Worm (Caenorhabditis elegans): Measurements from ENCODE around the gene F01G4.6.

Gene F01G4.6

ce11 chrIV:11103501-11103900, 45.8 kb downstream of the F01G4.6 start:
- no peak for TF ChIP-seq nhr-237 (tag; optimal IDR thresholded peaks at IDR 0.05)
- TF ChIP-seq unc-120 (tag; optimal IDR thresholded peaks at IDR 0.05; ENCODE audit: poor library complexity, severe bottlenecking) = no peak
- no peak for TF ChIP-seq elt-1 (tag; optimal IDR thresholded peaks at IDR 0.05; ENCODE audit: borderline replicate concordance, insufficient read depth)
- no peak for TF ChIP-seq nhr-28 (tag; optimal IDR thresholded peaks at IDR 0.05)
- no peak for TF ChIP-seq mep-1 (tag; optimal IDR thresholded peaks at IDR 0.05)
- TF ChIP-seq lsy-2 (tag; optimal IDR thresholded peaks at IDR 0.05) = no peak
- TF ChIP-seq ceh-43 (GFP tag; optimal IDR thresholded peaks at IDR 0.05) = no peak
- no peak for TF ChIP-seq nhr-12 (tag; optimal IDR thresholded peaks at IDR 0.05)
- no peak for TF ChIP-seq unc-39 (tag; optimal IDR thresholded peaks at IDR 0.05)
- TF ChIP-seq lin-32 (GFP tag; optimal IDR thresholded peaks at IDR 0.05) = no peak
- TF ChIP-seq sem-2 (GFP tag; optimal IDR thresholded peaks at IDR 0.05) = no peak
- TF ChIP-seq flh-1 (GFP tag; optimal IDR thresholded peaks at IDR 0.05) = no peak
- TF ChIP-seq ceh-83 (GFP tag; optimal IDR thresholded peaks at IDR 0.05) = no peak
- no peak for TF ChIP-seq lin-13 (tag; optimal IDR thresholded peaks at IDR 0.05)
- TF ChIP-seq tbx-8 (GFP tag; optimal IDR thresholded peaks at IDR 0.05) = no peak
- TF ChIP-seq zip-8 (tag; optimal IDR thresholded peaks at IDR 0.05) = no peak
- TF ChIP-seq drap-1 (GFP tag; optimal IDR thresholded peaks at IDR 0.05) = no peak

- no peak for TF ChIP-seq unc-62 (GFP tag; optimal IDR thresholded peaks at IDR 0.05)
- TF ChIP-seq ceh-39 (tag; optimal IDR thresholded peaks at IDR 0.05) = no peak
- no peak for TF ChIP-seq elt-1 (tag; optimal IDR thresholded peaks at IDR 0.05; ENCODE audit: borderline replicate concordance, insufficient read depth)
- TF ChIP-seq ztf-11 (tag; optimal IDR thresholded peaks at IDR 0.05) = no peak
- no peak for TF ChIP-seq ham-2 (GFP tag; optimal IDR thresholded peaks at IDR 0.05)
- no peak for TF ChIP-seq ceh-83 (GFP tag; optimal IDR thresholded peaks at IDR 0.05)
- TF ChIP-seq nhr-237 (tag; optimal IDR thresholded peaks at IDR 0.05) = no peak
- no peak for TF ChIP-seq ceh-43 (GFP tag; optimal IDR thresholded peaks at IDR 0.05)
- no peak for TF ChIP-seq nhr-12 (tag; optimal IDR thresholded peaks at IDR 0.05)
- no peak for TF ChIP-seq M03D4.4 (tag; optimal IDR thresholded peaks at IDR 0.05)
- no peak for TF ChIP-seq mls-2 (tag; optimal IDR thresholded peaks at IDR 0.05)
- no peak for TF ChIP-seq nhr-76 (tag; optimal IDR thresholded peaks at IDR 0.05)
- TF ChIP-seq nhr-2 (tag; optimal IDR thresholded peaks at IDR 0.05) = no peak
- no peak for TF ChIP-seq unc-120 (tag; optimal IDR thresholded peaks at IDR 0.05; ENCODE audit: poor library complexity, severe bottlenecking)
- no peak for TF ChIP-seq mab-5 (tag; optimal IDR thresholded peaks at IDR 0.05)
- no peak for TF ChIP-seq elt-3 (tag; optimal IDR thresholded peaks at IDR 0.05)
Observed at ce11 chrIV:11102608-11103007, 46.7 kb downstream of the F01G4.6 start, which contains the start of gene srlf-17. Gene srlf-17 (minus strand): TSS chrIV:11102708.

- TF ChIP-seq M03D4.4 (tag; optimal IDR thresholded peaks at IDR 0.05) (no peak), nhr-2 (tag; optimal IDR thresholded peaks at IDR 0.05) (no peak), zip-8 (tag; optimal IDR thresholded peaks at IDR 0.05) (no peak), unc-120 (tag; optimal IDR thresholded peaks at IDR 0.05; ENCODE audit: poor library complexity, severe bottlenecking) (no peak), pha-4 (tag; optimal IDR thresholded peaks at IDR 0.05) (no peak), ztf-11 (tag; optimal IDR thresholded peaks at IDR 0.05) (no peak), mep-1 (tag; optimal IDR thresholded peaks at IDR 0.05) (no peak), elt-3 (tag; optimal IDR thresholded peaks at IDR 0.05) (no peak), nhr-12 (tag; optimal IDR thresholded peaks at IDR 0.05) (no peak), drap-1 (GFP tag; optimal IDR thresholded peaks at IDR 0.05) (no peak), cnd-1 (tag; optimal IDR thresholded peaks at IDR 0.05) (no peak), lin-13 (tag; optimal IDR thresholded peaks at IDR 0.05) (no peak), ceh-43 (GFP tag; optimal IDR thresholded peaks at IDR 0.05) (no peak), ceh-39 (tag; optimal IDR thresholded peaks at IDR 0.05) (no peak), unc-62 (GFP tag; optimal IDR thresholded peaks at IDR 0.05) (no peak), lin-32 (GFP tag; optimal IDR thresholded peaks at IDR 0.05) (no peak), blmp-1 (tag; optimal IDR thresholded peaks at IDR 0.05) (no peak), tbx-8 (GFP tag; optimal IDR thresholded peaks at IDR 0.05) (no peak), sptf-1 (tag; optimal IDR thresholded peaks at IDR 0.05) (no peak), hlh-1 (tag; optimal IDR thresholded peaks at IDR 0.05) (no peak)
Observed at ce11 chrIV:11101383-11101782, 47.9 kb downstream of the F01G4.6 start, which contains the start of gene srlf-18. Gene srlf-18 (minus strand): TSS chrIV:11101483.

ce11 chrIV:11100271-11100670, 49.0 kb downstream of the F01G4.6 start, which contains the start of gene str-3:
Gene str-3 (minus strand): TSS chrIV:11100371.
- TF ChIP-seq hlh-1 (tag; optimal IDR thresholded peaks at IDR 0.05) (no peak), blmp-1 (tag; optimal IDR thresholded peaks at IDR 0.05) (no peak), unc-120 (tag; optimal IDR thresholded peaks at IDR 0.05; ENCODE audit: poor library complexity, severe bottlenecking) (no peak), elt-1 (tag; optimal IDR thresholded peaks at IDR 0.05; ENCODE audit: borderline replicate concordance, insufficient read depth) (no peak), snpc-4 (tag; optimal IDR thresholded peaks at IDR 0.05) (no peak), cnd-1 (tag; optimal IDR thresholded peaks at IDR 0.05) (no peak), bed-3 (GFP tag; optimal IDR thresholded peaks at IDR 0.05) (no peak), elt-3 (tag; optimal IDR thresholded peaks at IDR 0.05) (no peak), unc-62 (GFP tag; optimal IDR thresholded peaks at IDR 0.05) (no peak), lin-13 (tag; optimal IDR thresholded peaks at IDR 0.05) (no peak), ces-1 (GFP tag; optimal IDR thresholded peaks at IDR 0.05) (no peak)

All from whole organism, mixed stage, embryonic.